Worm (Caenorhabditis elegans): ENCODE measurements around the gene nhr-219.

nhr-219 gene

DNA sequence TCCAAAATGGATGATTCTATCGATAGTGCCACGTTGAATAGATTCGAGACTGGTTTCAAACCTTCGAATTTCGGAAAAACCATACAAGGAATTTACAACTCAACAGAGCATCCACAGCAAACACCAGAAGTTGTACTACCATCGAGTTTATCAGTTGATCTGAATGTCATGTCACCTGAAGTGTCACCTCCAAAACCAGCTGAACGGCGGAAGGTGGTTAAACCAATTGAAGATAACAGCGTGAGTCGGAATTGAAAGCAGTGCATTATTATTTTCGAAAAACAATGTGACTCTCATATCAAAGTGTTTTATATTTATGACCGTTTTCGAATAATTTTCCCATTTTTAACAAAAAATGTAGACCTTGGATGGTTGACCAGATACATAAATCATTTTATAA, 17.0 kb downstream of the nhr-219 start:
- no peak for TF ChIP-seq sea-1 (GFP tag; conservative IDR thresholded peaks at IDR 0.05)

DNA sequence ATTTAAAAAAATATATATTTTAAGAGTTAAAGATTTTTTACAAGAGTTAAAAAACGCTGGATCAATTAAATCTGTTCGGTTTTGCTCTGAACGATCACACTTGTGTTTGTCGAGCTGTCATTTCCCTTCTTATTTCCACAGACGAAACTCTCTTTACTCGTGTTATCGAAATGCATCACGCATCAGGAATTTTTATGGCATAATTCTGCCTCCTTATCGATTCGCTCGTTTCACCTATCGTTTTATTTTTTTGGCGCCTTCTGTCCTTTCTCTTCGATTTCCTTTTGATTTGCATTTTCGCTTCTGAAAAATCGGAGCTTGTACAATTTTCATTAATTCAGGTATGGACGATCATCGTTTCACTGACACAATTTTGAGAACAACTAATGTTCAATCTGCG, 17.6 kb downstream of the nhr-219 start:
- TF ChIP-seq tbx-11 (GFP tag; IDR thresholded peaks at IDR 0.05): no peak
- TF ChIP-seq B0310.2 (tag; optimal IDR thresholded peaks at IDR 0.05): no peak
- TF ChIP-seq hmbx-1 (tag; optimal IDR thresholded peaks at IDR 0.05): no peak
- TF ChIP-seq aly-1 (tag; optimal IDR thresholded peaks at IDR 0.05): no peak
- TF ChIP-seq ama-1 (optimal IDR thresholded peaks at IDR 0.05): no peak
- TF ChIP-seq tbx-37 (GFP tag; conservative IDR thresholded peaks at IDR 0.05): no peak
- TF ChIP-seq flt-1 (GFP tag; IDR thresholded peaks at IDR 0.05): no peak
- TF ChIP-seq pes-1 (GFP tag; IDR thresholded peaks at IDR 0.05): no peak
- TF ChIP-seq ceh-36 (tag; optimal IDR thresholded peaks at IDR 0.05): no peak
- TF ChIP-seq hnd-1 (tag; optimal IDR thresholded peaks at IDR 0.05): no peak
- no peak for TF ChIP-seq hmg-4 (GFP tag; optimal IDR thresholded peaks at IDR 0.05)
- TF ChIP-seq sea-1 (GFP tag; conservative IDR thresholded peaks at IDR 0.05): no peak
- TF ChIP-seq scrt-1 (GFP tag; IDR thresholded peaks at IDR 0.05): no peak
- TF ChIP-seq ets-7 (tag; optimal IDR thresholded peaks at IDR 0.05): no peak
- TF ChIP-seq F13C5.2 (tag; optimal IDR thresholded peaks at IDR 0.05): no peak

DNA sequence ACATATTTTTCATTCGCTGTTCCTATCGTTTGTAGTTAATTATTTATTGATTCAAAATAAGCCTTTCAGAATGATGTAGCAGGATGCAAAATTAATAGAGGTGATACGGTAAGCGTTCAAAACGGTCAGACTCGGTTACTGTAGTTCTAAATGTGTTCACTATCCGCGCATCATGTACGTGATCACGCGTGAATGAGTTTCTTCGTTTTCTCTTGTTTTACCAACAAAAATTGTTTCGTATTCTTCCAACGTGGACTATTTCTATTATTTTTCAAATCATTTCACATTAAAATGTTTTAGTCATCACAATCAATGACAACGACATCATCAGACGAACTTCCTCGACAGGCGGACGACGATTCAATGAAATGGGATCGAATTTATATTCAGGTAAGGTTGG, 18.5 kb downstream of the nhr-219 start, which contains the start of gene gck-1:
Gene gck-1 (plus strand): TSS at position 301 of the 400 bp plus-strand sequence.
- no peak for TF ChIP-seq aly-1 (tag; optimal IDR thresholded peaks at IDR 0.05)

DNA sequence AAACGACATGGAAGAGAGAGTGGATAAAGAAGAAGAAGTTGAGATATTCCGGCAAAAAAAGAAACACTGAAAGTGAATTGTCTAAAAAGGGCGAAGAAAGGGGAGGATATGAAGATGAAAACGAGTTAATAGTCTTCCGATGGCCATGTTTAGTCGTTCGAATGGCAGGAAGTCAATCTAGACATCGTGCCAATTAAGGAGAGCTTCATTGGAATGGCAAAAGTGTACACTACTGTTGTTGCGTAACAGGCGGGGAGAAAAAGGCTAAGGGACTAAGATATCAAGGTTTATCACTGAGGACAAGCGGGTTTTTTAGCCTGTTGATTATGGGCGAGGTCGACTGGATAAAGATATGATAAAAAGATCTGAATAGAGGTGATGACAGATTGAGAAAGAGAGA, 19.8 kb downstream of the nhr-219 start:
- TF ChIP-seq scrt-1 (GFP tag; IDR thresholded peaks at IDR 0.05): no peak
- no peak for TF ChIP-seq hnd-1 (tag; optimal IDR thresholded peaks at IDR 0.05)
- no peak for TF ChIP-seq ceh-13 (GFP tag; optimal IDR thresholded peaks at IDR 0.05)
- no peak for TF ChIP-seq hmbx-1 (tag; optimal IDR thresholded peaks at IDR 0.05)
- no peak for TF ChIP-seq B0310.2 (tag; optimal IDR thresholded peaks at IDR 0.05)
- no peak for TF ChIP-seq hmg-4 (GFP tag; optimal IDR thresholded peaks at IDR 0.05)
- TF ChIP-seq tbx-37 (GFP tag; conservative IDR thresholded peaks at IDR 0.05): no peak
- TF ChIP-seq ceh-36 (tag; optimal IDR thresholded peaks at IDR 0.05): no peak
- no peak for TF ChIP-seq flt-1 (GFP tag; IDR thresholded peaks at IDR 0.05)
- TF ChIP-seq tra-4 (tag; optimal IDR thresholded peaks at IDR 0.05): no peak
- TF ChIP-seq tbx-11 (GFP tag; IDR thresholded peaks at IDR 0.05): no peak
- no peak for TF ChIP-seq aly-1 (tag; optimal IDR thresholded peaks at IDR 0.05)
- no peak for TF ChIP-seq pes-1 (GFP tag; IDR thresholded peaks at IDR 0.05)

DNA sequence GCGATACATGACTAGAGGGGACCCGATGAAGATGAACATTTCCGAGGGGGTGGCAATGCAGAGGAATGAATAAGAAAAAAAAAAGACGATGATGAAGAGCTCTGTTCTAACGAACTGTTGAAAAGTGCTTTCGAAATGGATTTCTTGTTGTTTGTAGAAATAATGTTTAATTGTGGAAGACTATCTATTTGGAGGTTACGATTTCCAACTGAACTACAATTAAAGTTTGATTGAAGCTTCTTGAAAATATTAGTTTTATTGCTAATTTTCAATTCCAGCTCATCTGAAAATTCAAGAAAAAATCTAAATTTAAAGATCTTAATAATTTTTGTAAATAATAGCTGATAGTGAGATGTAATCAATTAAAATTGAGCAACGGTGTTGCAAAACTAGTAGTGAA, 21.5 kb downstream of the nhr-219 start:
- TF ChIP-seq F13C5.2 (tag; optimal IDR thresholded peaks at IDR 0.05) (no peak), flt-1 (GFP tag; IDR thresholded peaks at IDR 0.05) (no peak), ama-1 (optimal IDR thresholded peaks at IDR 0.05) (no peak), hmbx-1 (tag; optimal IDR thresholded peaks at IDR 0.05) (no peak), scrt-1 (GFP tag; IDR thresholded peaks at IDR 0.05) (no peak)

DNA sequence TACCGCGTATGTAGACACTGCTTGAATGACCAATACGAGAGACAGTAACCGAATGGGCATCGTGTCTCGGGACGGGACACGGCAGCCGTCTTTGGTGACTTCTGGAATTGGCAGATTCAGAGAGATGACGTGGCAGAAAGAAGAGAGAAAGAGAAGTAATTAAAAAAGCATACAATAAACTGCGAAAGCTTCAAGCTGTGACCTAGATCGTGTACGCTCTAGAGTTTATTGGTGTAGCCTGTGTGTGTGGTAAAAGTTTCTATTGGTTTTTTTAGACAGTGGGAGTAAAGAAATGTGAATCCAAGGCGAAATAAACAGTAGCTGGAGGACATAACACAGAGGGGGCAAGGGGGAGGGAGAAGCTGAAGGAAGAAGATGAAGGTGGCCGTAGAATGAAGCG, 22.0 kb downstream of the nhr-219 start, which contains the start of gene T19A5.3:
Gene T19A5.3 (minus strand): TSS at position 101 of the 400 bp plus-strand sequence.
- TF ChIP-seq ets-7 (tag; optimal IDR thresholded peaks at IDR 0.05) (no peak), F13C5.2 (tag; optimal IDR thresholded peaks at IDR 0.05) (no peak), B0310.2 (tag; optimal IDR thresholded peaks at IDR 0.05) (no peak), hmbx-1 (tag; optimal IDR thresholded peaks at IDR 0.05) (no peak), tbx-11 (GFP tag; IDR thresholded peaks at IDR 0.05) (no peak), tra-4 (tag; optimal IDR thresholded peaks at IDR 0.05) (no peak), sea-1 (GFP tag; conservative IDR thresholded peaks at IDR 0.05) (no peak), flt-1 (GFP tag; IDR thresholded peaks at IDR 0.05) (no peak), pes-1 (GFP tag; IDR thresholded peaks at IDR 0.05) (no peak), ama-1 (optimal IDR thresholded peaks at IDR 0.05) (no peak), ceh-13 (GFP tag; optimal IDR thresholded peaks at IDR 0.05) (no peak), aly-1 (tag; optimal IDR thresholded peaks at IDR 0.05) (no peak), ceh-36 (tag; optimal IDR thresholded peaks at IDR 0.05) (no peak)

DNA sequence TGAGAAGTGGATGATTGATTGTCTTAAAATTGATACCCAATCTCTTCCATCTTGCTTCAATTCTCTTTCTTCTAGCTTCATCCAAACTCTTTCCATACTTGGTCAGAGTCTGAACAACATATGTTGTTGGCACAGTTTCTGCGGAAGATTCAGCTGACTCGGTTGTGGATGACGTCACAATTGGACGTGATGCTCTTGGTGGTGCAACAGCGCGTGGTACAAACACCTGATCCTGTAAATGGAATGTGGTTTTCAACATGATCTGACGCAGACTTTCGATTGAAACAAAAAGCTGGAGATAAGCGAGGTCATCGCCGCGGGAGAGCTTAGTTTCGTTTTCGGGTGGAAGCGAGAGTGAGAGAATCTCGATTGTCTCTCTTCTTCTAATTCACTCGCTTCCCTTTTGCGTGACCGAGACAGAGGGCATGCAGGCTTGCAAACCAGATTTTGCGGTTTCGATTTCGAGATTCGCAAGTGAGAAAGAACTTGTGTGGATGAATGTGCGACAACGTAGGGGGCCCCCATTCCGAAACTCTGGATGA, 23.5 kb downstream of the nhr-219 start:
- no peak for TF ChIP-seq B0310.2 (tag; optimal IDR thresholded peaks at IDR 0.05)
- TF ChIP-seq ets-7 (tag; optimal IDR thresholded peaks at IDR 0.05): no peak
- no peak for TF ChIP-seq tbx-11 (GFP tag; IDR thresholded peaks at IDR 0.05)
- TF ChIP-seq sea-1 (GFP tag; conservative IDR thresholded peaks at IDR 0.05): no peak
- no peak for TF ChIP-seq hmg-4 (GFP tag; optimal IDR thresholded peaks at IDR 0.05)
- TF ChIP-seq ceh-36 (tag; optimal IDR thresholded peaks at IDR 0.05): no peak
- TF ChIP-seq aly-1 (tag; optimal IDR thresholded peaks at IDR 0.05): no peak
- no peak for TF ChIP-seq tbx-37 (GFP tag; conservative IDR thresholded peaks at IDR 0.05)
- no peak for TF ChIP-seq flt-1 (GFP tag; IDR thresholded peaks at IDR 0.05)
- no peak for TF ChIP-seq ceh-13 (GFP tag; optimal IDR thresholded peaks at IDR 0.05)
- no peak for TF ChIP-seq tra-4 (tag; optimal IDR thresholded peaks at IDR 0.05)

DNA sequence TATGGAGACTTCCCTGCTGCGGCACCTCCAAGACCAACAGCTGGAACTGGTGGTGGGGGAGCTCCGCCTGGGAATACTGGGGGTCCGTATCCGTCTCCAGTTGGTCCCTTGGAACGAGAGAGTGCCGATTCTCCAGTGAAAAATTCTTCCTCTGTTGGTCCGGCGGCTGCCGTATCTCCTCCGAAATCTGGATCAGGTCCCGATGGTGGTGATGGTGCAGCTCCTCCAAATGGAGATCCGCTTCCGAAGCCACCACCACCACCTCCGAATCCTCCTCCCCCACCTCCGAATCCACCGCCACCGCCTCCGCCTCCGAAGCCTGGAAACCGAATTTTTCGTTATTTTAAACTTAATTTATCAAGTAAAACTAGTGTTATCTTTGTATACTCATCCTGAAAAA, 25.6 kb downstream of the nhr-219 start:
- no peak for TF ChIP-seq aly-1 (tag; optimal IDR thresholded peaks at IDR 0.05)
- TF ChIP-seq hmbx-1 (tag; optimal IDR thresholded peaks at IDR 0.05): no peak
- TF ChIP-seq F13C5.2 (tag; optimal IDR thresholded peaks at IDR 0.05): no peak
- TF ChIP-seq ama-1 (optimal IDR thresholded peaks at IDR 0.05): no peak
- no peak for TF ChIP-seq pes-1 (GFP tag; IDR thresholded peaks at IDR 0.05)
- no peak for TF ChIP-seq B0310.2 (tag; optimal IDR thresholded peaks at IDR 0.05)
- TF ChIP-seq tbx-37 (GFP tag; conservative IDR thresholded peaks at IDR 0.05): no peak
- TF ChIP-seq ceh-36 (tag; optimal IDR thresholded peaks at IDR 0.05): no peak
- no peak for TF ChIP-seq flt-1 (GFP tag; IDR thresholded peaks at IDR 0.05)
- no peak for TF ChIP-seq ceh-13 (GFP tag; optimal IDR thresholded peaks at IDR 0.05)
- TF ChIP-seq hnd-1 (tag; optimal IDR thresholded peaks at IDR 0.05): no peak
- no peak for TF ChIP-seq tra-4 (tag; optimal IDR thresholded peaks at IDR 0.05)
- TF ChIP-seq tbx-11 (GFP tag; IDR thresholded peaks at IDR 0.05): no peak
- no peak for TF ChIP-seq sea-1 (GFP tag; conservative IDR thresholded peaks at IDR 0.05)
- TF ChIP-seq hmg-4 (GFP tag; optimal IDR thresholded peaks at IDR 0.05): no peak
- no peak for TF ChIP-seq scrt-1 (GFP tag; IDR thresholded peaks at IDR 0.05)
